Worm (Caenorhabditis elegans) whole organism, late embryonic: ENCODE data around the gene cyp-33C3.
A peak's percentile ranks its signal among the peaks of the same experiment; 100 is the strongest.

Experiments
- C08G9.2 ChIP-seq: sonication (generic microtip); optimal IDR thresholded peaks from 2 replicates; lab custom pipeline; 2016; ENCODE audit warnings: mild to moderate bottlenecking, missing genetic modification characterization, moderate library complexity, missing compliant biosample characterization
- K02D7.2 ChIP-seq: sonication (generic microtip); optimal IDR thresholded peaks from 2 replicates; lab custom pipeline; 2017; ENCODE audit warnings: mild to moderate bottlenecking, missing genetic modification characterization, missing compliant biosample characterization
- K09A11.1 ChIP-seq: sonication (generic microtip); optimal IDR thresholded peaks from 2 replicates; lab custom pipeline; 2017; ENCODE audit warnings: antibody characterized with exemption, mild to moderate bottlenecking, missing genetic modification characterization, missing compliant biosample characterization; ENCODE audit not compliant: insufficient read depth
- T23F11.4 ChIP-seq: fragments of 200-800 bp; sonication (Bioruptor generic); optimal IDR thresholded peaks from 2 replicates; lab custom pipeline; 2018; ENCODE audit warnings: mild to moderate bottlenecking, missing genetic modification characterization, missing compliant biosample characterization
- Y22D7AL.16 ChIP-seq: sonication (generic microtip); optimal IDR thresholded peaks from 2 replicates; lab custom pipeline; 2016; ENCODE audit warnings: missing genetic modification characterization, missing compliant biosample characterization
- ahr-1 ChIP-seq: sonication (generic microtip); optimal IDR thresholded peaks from 2 replicates; lab custom pipeline; 2016; ENCODE audit warnings: missing genetic modification characterization, missing compliant biosample characterization
- ceh-2 ChIP-seq: sonication (generic microtip); optimal IDR thresholded peaks from 2 replicates; lab custom pipeline; 2016; ENCODE audit warnings: missing genotype, missing genetic modification characterization, missing compliant biosample characterization
- ceh-22 ChIP-seq: sonication (generic microtip); optimal IDR thresholded peaks from 2 replicates; lab custom pipeline; 2017; ENCODE audit warnings: missing biosample characterization, missing genetic modification characterization
- ceh-24 ChIP-seq: sonication (generic microtip); optimal IDR thresholded peaks from 2 replicates; lab custom pipeline; 2016; ENCODE audit warnings: mild to moderate bottlenecking, missing genetic modification characterization, missing compliant biosample characterization
- ceh-30 ChIP-seq: fragments of 150-350 bp; optimal IDR thresholded peaks from 2 replicates; lab custom pipeline; 2014; ENCODE audit warnings: missing biosample characterization, missing genetic modification characterization
- ceh-31 ChIP-seq: sonication (generic microtip); optimal IDR thresholded peaks from 2 replicates; lab custom pipeline; 2016; ENCODE audit warnings: missing genetic modification characterization, missing compliant biosample characterization
- ceh-34 ChIP-seq: sonication (generic microtip); optimal IDR thresholded peaks from 2 replicates; lab custom pipeline; 2016; ENCODE audit warnings: mild to moderate bottlenecking, missing genetic modification characterization, missing compliant biosample characterization
- ceh-45 ChIP-seq: fragments of 200-800 bp; sonication (Bioruptor generic); IDR thresholded peaks from 2 replicates; pipeline ENCODE4 v1.3.6; 2022; ENCODE audit warnings: missing genetic modification reagents, missing genetic modification characterization, missing compliant biosample characterization
- dve-1 ChIP-seq: sonication (generic microtip); optimal IDR thresholded peaks from 2 replicates; lab custom pipeline; 2017; ENCODE audit warnings: antibody characterized with exemption, mild to moderate bottlenecking, missing genetic modification characterization, missing compliant biosample characterization
- hlh-30 ChIP-seq: sonication (generic microtip); optimal IDR thresholded peaks from 2 replicates; lab custom pipeline; 2017; ENCODE audit warnings: antibody characterized with exemption, missing genetic modification characterization, missing compliant biosample characterization; ENCODE audit not compliant: insufficient read depth
- hlh-6 ChIP-seq: sonication (generic microtip); optimal IDR thresholded peaks from 2 replicates; lab custom pipeline; 2016; ENCODE audit warnings: missing genotype, missing genetic modification characterization, missing compliant biosample characterization
- lim-6 ChIP-seq: sonication (generic microtip); optimal IDR thresholded peaks from 2 replicates; lab custom pipeline; 2016; ENCODE audit warnings: missing genetic modification characterization, missing compliant biosample characterization
- mec-3 ChIP-seq: sonication (generic microtip); optimal IDR thresholded peaks from 2 replicates; lab custom pipeline; 2016; ENCODE audit warnings: borderline replicate concordance, missing genetic modification characterization, missing compliant biosample characterization
- nfya-1 ChIP-seq: sonication (generic microtip); optimal IDR thresholded peaks from 2 replicates; lab custom pipeline; 2017; ENCODE audit warnings: missing genetic modification characterization, mild to moderate bottlenecking, missing compliant biosample characterization, antibody characterized with exemption, moderate library complexity
- nhr-11 ChIP-seq: fragments of 150-350 bp; optimal IDR thresholded peaks from 2 replicates; lab custom pipeline; 2014; ENCODE audit warnings: missing biosample characterization, missing genetic modification characterization
- npax-4 ChIP-seq: sonication (generic microtip); optimal IDR thresholded peaks from 2 replicates; lab custom pipeline; 2016; ENCODE audit warnings: missing genetic modification characterization, missing compliant biosample characterization
- pat-9 ChIP-seq: fragments of 200-800 bp; sonication (Bioruptor generic); optimal IDR thresholded peaks from 2 replicates; lab custom pipeline; 2018; ENCODE audit warnings: mild to moderate bottlenecking, missing genetic modification characterization, moderate library complexity, missing compliant biosample characterization
- pax-1 ChIP-seq: fragments of 150-350 bp; optimal IDR thresholded peaks from 2 replicates; lab custom pipeline; 2014; ENCODE audit warnings: missing biosample characterization, missing genetic modification characterization
- pha-2 ChIP-seq: sonication (generic microtip); optimal IDR thresholded peaks from 2 replicates; lab custom pipeline; 2017; ENCODE audit warnings: mild to moderate bottlenecking, missing genetic modification characterization, missing compliant biosample characterization
- pha-4 ChIP-seq: fragments of 150-350 bp; optimal IDR thresholded peaks from 2 replicates; lab custom pipeline; 2018; ENCODE audit warnings: missing biosample characterization, missing genetic modification reagents, missing genetic modification characterization
- pros-1 ChIP-seq: fragments of 150-350 bp; optimal IDR thresholded peaks from 2 replicates; lab custom pipeline; 2014; ENCODE audit warnings: missing biosample characterization, missing genetic modification reagents, missing genetic modification characterization
- rnt-1 ChIP-seq: sonication (generic microtip); optimal IDR thresholded peaks from 2 replicates; lab custom pipeline; 2016; ENCODE audit warnings: missing genetic modification characterization, missing compliant biosample characterization
- sdc-2 ChIP-seq: sonication (generic microtip); optimal IDR thresholded peaks from 2 replicates; lab custom pipeline; 2016; ENCODE audit warnings: missing genotype, missing genetic modification characterization, missing compliant biosample characterization
- sox-4 ChIP-seq: sonication (generic microtip); optimal IDR thresholded peaks from 2 replicates; lab custom pipeline; 2017; ENCODE audit warnings: mild to moderate bottlenecking, missing genetic modification characterization, inconsistent platforms, missing compliant biosample characterization
- tbx-2 ChIP-seq: sonication (generic microtip); optimal IDR thresholded peaks from 2 replicates; lab custom pipeline; 2016; ENCODE audit warnings: missing genetic modification characterization, missing compliant biosample characterization
- tbx-7 ChIP-seq: sonication (generic microtip); optimal IDR thresholded peaks from 2 replicates; lab custom pipeline; 2016; ENCODE audit warnings: missing genotype, missing genetic modification characterization, missing compliant biosample characterization
- unc-3 ChIP-seq, 2 experiments: fragments of 200-800 bp in 1 of 2; sonication (Bioruptor generic) in 1 of 2; sonication (generic microtip) in 1 of 2; conservative IDR thresholded peaks in 1 of 2; optimal IDR thresholded peaks in 1 of 2; 2 replicates each; pipeline versions ENCODE4 v1.3.6 to Lab custom; 2016 to 2022; ENCODE audit warnings: missing compliant biosample characterization in 2 of 2, missing genetic modification characterization in 2 of 2, missing genetic modification reagents in 1 of 2
- unc-42 ChIP-seq: sonication (generic microtip); optimal IDR thresholded peaks from 2 replicates; lab custom pipeline; 2016; ENCODE audit warnings: missing genotype, missing genetic modification characterization, missing compliant biosample characterization
- unc-55 ChIP-seq: sonication (generic microtip); optimal IDR thresholded peaks from 2 replicates; lab custom pipeline; 2017; ENCODE audit warnings: missing biosample characterization, missing genetic modification reagents, missing genetic modification characterization
- ztf-16 ChIP-seq: sonication (generic microtip); optimal IDR thresholded peaks from 2 replicates; lab custom pipeline; 2017; ENCODE audit warnings: missing genetic modification characterization, missing compliant biosample characterization

The cyp-33C3 gene

DNA sequence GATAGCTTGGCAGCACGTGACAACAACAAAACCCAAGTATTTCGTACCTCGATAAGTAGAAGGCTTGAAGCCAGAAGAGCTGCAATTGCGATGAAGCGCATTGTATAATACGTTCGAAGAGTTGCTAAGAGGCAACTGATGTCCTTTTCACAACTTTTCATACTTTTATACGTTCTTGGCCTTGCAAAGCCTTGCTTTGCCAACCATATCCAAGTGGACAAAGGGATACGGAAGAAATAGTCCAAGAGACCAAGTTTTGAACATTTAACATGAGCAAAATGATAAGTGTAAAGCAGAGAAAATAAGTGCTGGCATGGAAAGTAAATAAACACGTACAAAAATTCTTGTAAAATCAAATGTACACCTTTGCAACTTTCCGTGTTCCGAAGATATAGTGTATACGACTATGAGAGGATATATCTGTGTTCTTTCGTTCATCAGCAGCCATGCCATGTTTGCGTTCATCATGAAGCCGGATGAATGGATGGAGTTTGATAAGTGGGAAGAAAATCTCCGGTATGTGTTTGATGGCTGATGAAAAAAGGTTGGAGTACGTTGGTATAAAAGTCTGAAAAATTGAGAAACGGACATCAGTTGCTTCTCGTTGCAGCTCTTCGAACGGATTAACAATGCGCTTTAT is 31.8 kb downstream of the cyp-33C3 start, which contains the start of the genes Y5H2A.4 and abu-4:
Y5H2A.4 (minus strand) TSS at position 101 of the 640 bp plus-strand sequence.
abu-4 (plus strand) TSS at position 590 of the 640 bp plus-strand sequence.
- TF ChIP-seq rnt-1 (tag; lab: Kevin White, UChicago) (no peak), mec-3 (no peak), pros-1 (tag; lab: Kevin White, UChicago) (no peak), dve-1 (tag; lab: Kevin White, UChicago) (no peak), ceh-31 (tag; lab: Kevin White, UChicago) (no peak), ahr-1 (tag; lab: Kevin White, UChicago) (no peak), ceh-30 (tag; lab: Kevin White, UChicago) (no peak)

ce11 chrV:2277260-2277659 is 34.7 kb downstream of the cyp-33C3 start:
- no peak for TF ChIP-seq unc-42 (tag; lab: Kevin White, UChicago)
- no peak for TF ChIP-seq ceh-2 (tag; lab: Kevin White, UChicago)
- no peak for TF ChIP-seq unc-3 (GFP tag; conservative IDR thresholded peaks at IDR 0.05; lab: Robert Waterston, UW)
- TF ChIP-seq unc-3 (tag; optimal IDR thresholded peaks at IDR 0.05; lab: Kevin White, UChicago), result no peak
- no peak for TF ChIP-seq tbx-7 (tag; lab: Kevin White, UChicago)
- no peak for TF ChIP-seq Y22D7AL.16 (tag; lab: Kevin White, UChicago)
- TF ChIP-seq C08G9.2, result no peak
- no peak for TF ChIP-seq ceh-24 (tag; lab: Kevin White, UChicago)
- no peak for TF ChIP-seq sdc-2 (tag; lab: Kevin White, UChicago)
- TF ChIP-seq nfya-1, result no peak
- no peak for TF ChIP-seq sox-4 (tag; lab: Kevin White, UChicago)
- TF ChIP-seq pha-4 (tag; lab: Kevin White, UChicago), result no peak
- no peak for TF ChIP-seq ceh-22 (tag; lab: Kevin White, UChicago)
- no peak for TF ChIP-seq K02D7.2 (tag; lab: Kevin White, UChicago)
- TF ChIP-seq lim-6 (tag; lab: Kevin White, UChicago), result no peak
- TF ChIP-seq hlh-6, result no peak
- TF ChIP-seq, all 69 proteins: peak for 0

ce11 chrV:2278052-2278451 is 35.5 kb downstream of the cyp-33C3 start, which contains the start of gene nhr-59:
nhr-59 (minus strand) TSS chrV:2278265.
- no peak for TF ChIP-seq rnt-1 (tag; lab: Kevin White, UChicago)
- TF ChIP-seq hlh-30 (tag; lab: Kevin White, UChicago), result peak; percentile 44
- TF ChIP-seq, all 69 proteins: peak for 1

DNA sequence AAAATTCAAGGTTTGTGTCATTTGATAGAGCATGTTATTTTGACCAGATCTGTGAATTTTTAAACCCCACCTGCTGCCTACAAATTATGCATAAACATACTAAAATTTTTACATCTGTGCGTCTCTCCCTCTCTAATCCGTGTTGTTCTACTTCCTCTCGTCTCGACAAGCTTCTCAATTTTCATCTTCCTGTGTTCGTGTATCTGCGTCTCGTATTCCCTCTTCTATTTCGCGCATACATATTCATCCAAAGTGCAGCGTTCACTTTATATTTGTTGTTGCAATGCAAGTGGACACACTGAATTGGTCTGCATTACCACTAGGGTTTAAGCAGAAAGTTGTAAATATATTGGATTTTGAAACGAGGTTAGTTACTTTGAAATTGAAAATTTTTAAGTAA is 36.0 kb downstream of the cyp-33C3 start, which contains the start of gene fbxa-137:
fbxa-137 (plus strand) TSS at position 274 of the 400 bp plus-strand sequence.
- TF ChIP-seq pha-2 (tag; lab: Kevin White, UChicago), result peak; percentile 7
- TF ChIP-seq ceh-31 (tag; lab: Kevin White, UChicago), result peak; percentile 12
- TF ChIP-seq nfya-1, result peak; percentile 35
- TF ChIP-seq tbx-2 (tag; lab: Kevin White, UChicago), result no peak
- TF ChIP-seq ceh-34 (tag; lab: Kevin White, UChicago), result peak; percentile 87
- no peak for TF ChIP-seq ceh-45 (GFP tag; lab: Robert Waterston, UW)
- TF ChIP-seq unc-55 (GFP tag; lab: Kevin White, UChicago), result no peak
- TF ChIP-seq K09A11.1 (tag; lab: Kevin White, UChicago), result no peak

DNA sequence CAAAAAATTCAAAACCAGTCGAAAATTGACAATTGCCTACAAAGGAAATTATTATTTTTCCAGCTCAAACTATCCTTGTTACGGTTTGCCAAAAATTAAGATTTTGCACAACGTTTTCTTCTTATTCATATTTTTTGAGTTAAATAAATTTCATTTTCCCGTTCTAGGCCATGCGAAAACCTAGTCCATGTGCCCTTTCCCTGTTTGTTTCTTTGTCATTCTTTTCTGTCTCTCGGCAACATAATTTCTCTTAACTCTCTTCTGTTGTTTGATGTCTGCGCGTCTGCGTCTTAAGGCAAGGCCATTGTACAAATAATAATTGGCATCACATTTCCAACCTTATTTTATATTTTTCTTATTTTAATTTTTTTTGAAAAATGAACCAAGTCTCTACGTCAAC is 38.9 kb downstream of the cyp-33C3 start, which contains the start of gene nhr-228:
nhr-228 (plus strand) TSS at position 261 of the 400 bp plus-strand sequence.
- TF ChIP-seq ceh-2 (tag; lab: Kevin White, UChicago) (peak; percentile 4), ceh-31 (tag; lab: Kevin White, UChicago) (peak; percentile 22), pat-9 (tag; lab: Kevin White, UChicago) (no peak), ztf-16 (tag; lab: Kevin White, UChicago) (no peak), npax-4 (tag; lab: Kevin White, UChicago) (no peak), nfya-1 (peak; percentile 3), nhr-11 (tag; lab: Kevin White, UChicago) (no peak), pax-1 (tag; lab: Kevin White, UChicago) (peak; percentile 18), mec-3 (no peak), dve-1 (tag; lab: Kevin White, UChicago) (peak; percentile 29), unc-42 (tag; lab: Kevin White, UChicago) (peak; percentile 13), tbx-2 (tag; lab: Kevin White, UChicago) (peak; percentile 6), T23F11.4 (no peak), ceh-34 (tag; lab: Kevin White, UChicago) (peak; percentile 35)
- TF ChIP-seq, all 69 proteins: peak for 8
